Fruit fly (Drosophila melanogaster) whole organism, embryonic: ENCODE data around the gene CG43815.

Source experiments
- B-H1 ChIP-seq: fragments of 200-800 bp; sonication (Bioruptor generic); IDR thresholded peaks from 3 replicates; pipeline ENCODE4 v1.3.6; 2022; ENCODE audit warnings: missing biosample characterization, missing genetic modification characterization
- B-H2 ChIP-seq: fragments of 200-800 bp; sonication (Bioruptor generic); optimal IDR thresholded peaks from 2 replicates; lab custom pipeline; 2018; ENCODE audit warnings: missing biosample characterization, mild to moderate bottlenecking, missing genetic modification characterization
- CG10267 ChIP-seq: fragments of 200-800 bp; sonication (Bioruptor generic); optimal IDR thresholded peaks from 2 replicates; lab custom pipeline; 2018; ENCODE audit warnings: missing biosample characterization, mild to moderate bottlenecking, missing genetic modification characterization, moderate library complexity
- CG11398 ChIP-seq: fragments of 200-800 bp; sonication (Bioruptor generic); optimal IDR thresholded peaks from 2 replicates; lab custom pipeline; 2016; ENCODE audit warnings: missing biosample characterization, missing genetic modification characterization
- CG11504 ChIP-seq: fragments of 200-800 bp; sonication (Bioruptor generic); optimal IDR thresholded peaks from 3 replicates; lab custom pipeline; 2019; ENCODE audit warnings: missing biosample characterization, mild to moderate bottlenecking, missing genetic modification characterization, moderate library complexity
- CG12299 ChIP-seq: fragments of 200-800 bp; sonication (Bioruptor generic); optimal IDR thresholded peaks from 2 replicates; lab custom pipeline; 2018; ENCODE audit warnings: missing biosample characterization, mild to moderate bottlenecking, missing genetic modification characterization
- CG13287 ChIP-seq: fragments of 200-800 bp; sonication (Bioruptor generic); IDR thresholded peaks from 2 replicates; pipeline ENCODE4 v1.3.6; 2022; ENCODE audit warnings: missing biosample characterization, missing genetic modification characterization; ENCODE audit not compliant: partially characterized antibody
- CG13296 ChIP-seq: fragments of 200-800 bp; sonication (Bioruptor generic); optimal IDR thresholded peaks from 3 replicates; lab custom pipeline; 2018; ENCODE audit warnings: missing biosample characterization, mild to moderate bottlenecking, missing genetic modification characterization
- CG13775 ChIP-seq: fragments of 200-800 bp; sonication (Bioruptor generic); optimal IDR thresholded peaks from 3 replicates; lab custom pipeline; 2017; ENCODE audit warnings: missing biosample characterization, mild to moderate bottlenecking, missing genetic modification characterization
- CG14014 ChIP-seq: fragments of 200-800 bp; sonication (Bioruptor generic); IDR thresholded peaks from 2 replicates; pipeline ENCODE4 v1.3.6; 2022; ENCODE audit warnings: missing biosample characterization, missing genetic modification characterization
- CG14441 ChIP-seq: fragments of 200-800 bp; sonication (Bioruptor generic); IDR thresholded peaks from 2 replicates; pipeline ENCODE4 v1.3.6; 2022; ENCODE audit warnings: missing biosample characterization, missing genetic modification characterization
- CG15073 ChIP-seq: fragments of 200-800 bp; sonication (Bioruptor generic); optimal IDR thresholded peaks from 2 replicates; lab custom pipeline; 2016; ENCODE audit warnings: missing biosample characterization, missing genetic modification characterization
- CG1603 ChIP-seq: fragments of 200-800 bp; sonication (Bioruptor generic); optimal IDR thresholded peaks from 2 replicates; lab custom pipeline; 2019; ENCODE audit warnings: missing biosample characterization, mild to moderate bottlenecking, missing genetic modification characterization, moderate library complexity
- CG2678 ChIP-seq: fragments of 200-800 bp; sonication (Bioruptor generic); optimal IDR thresholded peaks from 3 replicates; lab custom pipeline; 2019; ENCODE audit warnings: missing biosample characterization, mild to moderate bottlenecking, missing genetic modification characterization, moderate library complexity
- CG2712 ChIP-seq: fragments of 200-800 bp; optimal IDR thresholded peaks from 3 replicates; lab custom pipeline; 2019; ENCODE audit warnings: missing biosample characterization, mild to moderate bottlenecking, missing genetic modification characterization, moderate library complexity
- CG3065 ChIP-seq: fragments of 200-800 bp; sonication (Bioruptor generic); optimal IDR thresholded peaks from 2 replicates; lab custom pipeline; 2016; ENCODE audit warnings: missing biosample characterization, missing genetic modification characterization
- CG4404 ChIP-seq: fragments of 200-800 bp; sonication (Bioruptor generic); IDR thresholded peaks from 2 replicates; pipeline ENCODE4 v1.3.6; 2022; ENCODE audit warnings: missing biosample characterization, missing genetic modification characterization
- CG7357 ChIP-seq: fragments of 200-800 bp; sonication (Bioruptor generic); IDR thresholded peaks from 3 replicates; pipeline ENCODE4 v1.3.6; 2022; ENCODE audit warnings: missing biosample characterization, missing genetic modification characterization
- CG9932 ChIP-seq: fragments of 200-800 bp; sonication (Bioruptor generic); IDR thresholded peaks from 2 replicates; pipeline ENCODE4 v1.3.6; 2022; ENCODE audit warnings: missing biosample characterization, missing genetic modification characterization
- Dad ChIP-seq: fragments of 200-800 bp; sonication (Bioruptor generic); optimal IDR thresholded peaks from 3 replicates; lab custom pipeline; 2016; ENCODE audit warnings: missing biosample characterization, missing genetic modification characterization
- E2f2 ChIP-seq: fragments of 200-800 bp; sonication (Bioruptor generic); IDR thresholded peaks from 2 replicates; pipeline ENCODE4 v1.3.6; 2022; ENCODE audit warnings: missing biosample characterization, missing genetic modification characterization
- Hmr ChIP-seq: fragments of 200-800 bp; sonication (Bioruptor generic); optimal IDR thresholded peaks from 3 replicates; lab custom pipeline; 2017; ENCODE audit warnings: mild to moderate bottlenecking, missing biosample characterization, missing genetic modification reagents, missing genetic modification characterization
- Hr51 ChIP-seq, 2 experiments: fragments of 200-800 bp; sonication (Bioruptor generic); optimal IDR thresholded peaks; 2 replicates in 1 of 2; 3 replicates in 1 of 2; lab custom pipeline; 2016 to 2018; ENCODE audit warnings: missing biosample characterization in 2 of 2, missing genetic modification characterization in 2 of 2, mild to moderate bottlenecking in 1 of 2, moderate library complexity in 1 of 2
- Max ChIP-seq: fragments of 200-800 bp; sonication (Bioruptor generic); optimal IDR thresholded peaks from 2 replicates; lab custom pipeline; 2016; ENCODE audit warnings: missing biosample characterization, mild to moderate bottlenecking, missing genetic modification characterization
- Med ChIP-seq: fragments of 200-800 bp; sonication (Bioruptor generic); peaks from one replicate; lab custom pipeline; 2016; ENCODE audit warnings: missing biosample characterization, missing genetic modification characterization, mild to moderate bottlenecking, inconsistent platforms, moderate library complexity
- Oaz ChIP-seq: fragments of 200-800 bp; sonication (Bioruptor generic); IDR thresholded peaks from 2 replicates; pipeline ENCODE4 v1.3.6; 2022; ENCODE audit warnings: missing biosample characterization, missing genetic modification characterization
- Pdp1 ChIP-seq, 2 experiments: fragments of 200-800 bp; sonication (Bioruptor generic); optimal IDR thresholded peaks; 3 replicates each; lab custom pipeline; 2016; ENCODE audit warnings: missing biosample characterization in 2 of 2, missing genetic modification characterization in 2 of 2, mild to moderate bottlenecking in 1 of 2, moderate library complexity in 1 of 2
- Poxn ChIP-seq: fragments of 200-800 bp; sonication (Bioruptor generic); IDR thresholded peaks from 2 replicates; pipeline ENCODE4 v1.3.6; 2022; ENCODE audit warnings: missing biosample characterization, missing genetic modification characterization
- Ravus ChIP-seq: fragments of 200-800 bp; sonication (Bioruptor generic); IDR thresholded peaks from 2 replicates; pipeline ENCODE4 v1.3.6; 2022; ENCODE audit warnings: missing biosample characterization, missing genetic modification characterization
- Sin3A ChIP-seq: fragments of >200 bp; optimal IDR thresholded peaks from 2 replicates; lab custom pipeline; 2018
- Sox100B ChIP-seq: fragments of 200-800 bp; sonication (Bioruptor generic); optimal IDR thresholded peaks from 3 replicates; lab custom pipeline; 2018; ENCODE audit warnings: missing biosample characterization, mild to moderate bottlenecking, missing genetic modification characterization
- bigmax ChIP-seq: fragments of 200-800 bp; sonication (Bioruptor generic); optimal IDR thresholded peaks from 2 replicates; lab custom pipeline; 2018; ENCODE audit warnings: missing biosample characterization, mild to moderate bottlenecking, missing genetic modification characterization
- br ChIP-seq: fragments of >200 bp; optimal IDR thresholded peaks from 2 replicates; lab custom pipeline; 2017
- btn ChIP-seq: fragments of 200-800 bp; sonication (Bioruptor generic); optimal IDR thresholded peaks from 2 replicates; lab custom pipeline; 2016; ENCODE audit warnings: missing biosample characterization, missing genetic modification characterization
- cwo ChIP-seq: fragments of 200-800 bp; sonication (Bioruptor generic); optimal IDR thresholded peaks from 3 replicates; lab custom pipeline; 2017; ENCODE audit warnings: missing biosample characterization, missing genetic modification characterization, mild to moderate bottlenecking, moderate library complexity, missing genetic modification reagents
- dysf ChIP-seq: fragments of 200-800 bp; sonication (Bioruptor generic); IDR thresholded peaks from 3 replicates; pipeline ENCODE4 v1.3.6; 2022; ENCODE audit warnings: missing biosample characterization, missing genetic modification characterization
- esg ChIP-seq: fragments of 200-800 bp; sonication (Bioruptor generic); conservative IDR thresholded peaks from 2 replicates; pipeline ENCODE4 v1.3.6; 2022; ENCODE audit warnings: missing biosample characterization, missing genetic modification characterization
- fd102C ChIP-seq: fragments of 200-800 bp; sonication (Bioruptor generic); optimal IDR thresholded peaks from 2 replicates; lab custom pipeline; 2018; ENCODE audit warnings: missing biosample characterization, mild to moderate bottlenecking, missing genetic modification characterization, moderate library complexity
- gfzf ChIP-seq: fragments of 200-800 bp; sonication (Bioruptor generic); optimal IDR thresholded peaks from 2 replicates; lab custom pipeline; 2016; ENCODE audit warnings: missing biosample characterization, mild to moderate bottlenecking, missing genetic modification characterization, moderate library complexity
- grau ChIP-seq: fragments of 200-800 bp; optimal IDR thresholded peaks from 3 replicates; lab custom pipeline; 2019; ENCODE audit warnings: missing biosample characterization, mild to moderate bottlenecking, missing genetic modification characterization, moderate library complexity
- hb ChIP-seq: fragments of 200-800 bp; sonication (Bioruptor generic); IDR thresholded peaks from 3 replicates; pipeline ENCODE4 v1.3.6; 2022; ENCODE audit warnings: missing biosample characterization, missing genetic modification characterization; ENCODE audit not compliant: partially characterized antibody
- hbn ChIP-seq: fragments of 200-800 bp; sonication (Bioruptor generic); IDR thresholded peaks from 2 replicates; pipeline ENCODE4 v1.3.6; 2022; ENCODE audit warnings: missing biosample characterization, missing genetic modification characterization; ENCODE audit not compliant: partially characterized antibody
- lab ChIP-seq: fragments of 200-800 bp; sonication (Bioruptor generic); optimal IDR thresholded peaks from 3 replicates; lab custom pipeline; 2017; ENCODE audit warnings: missing biosample characterization, missing genetic modification characterization, mild to moderate bottlenecking, moderate library complexity, missing genetic modification reagents
- nom ChIP-seq: fragments of 200-800 bp; sonication (Bioruptor generic); optimal IDR thresholded peaks from 2 replicates; lab custom pipeline; 2017; ENCODE audit warnings: missing biosample characterization, missing genetic modification characterization, mild to moderate bottlenecking, moderate library complexity, missing genetic modification reagents
- pita ChIP-seq: fragments of 200-800 bp; sonication (Bioruptor generic); optimal IDR thresholded peaks from 2 replicates; lab custom pipeline; 2017; ENCODE audit warnings: missing biosample characterization, mild to moderate bottlenecking, missing genetic modification characterization
- prd ChIP-seq, 3 experiments: fragments of >200 bp in 2 of 3; fragments of 200-800 bp in 1 of 3; sonication (Bioruptor generic) in 1 of 3; optimal IDR thresholded peaks in 2 of 3; IDR thresholded peaks in 1 of 3; 2 replicates in 2 of 3; 3 replicates in 1 of 3; pipeline versions ENCODE4 v1.3.6 to Lab custom; 2017 to 2022; ENCODE audit warnings: missing biosample characterization in 1 of 3, missing genetic modification characterization in 1 of 3
- schlank ChIP-seq: fragments of 200-800 bp; sonication (Bioruptor generic); optimal IDR thresholded peaks from 2 replicates; lab custom pipeline; 2018; ENCODE audit warnings: missing biosample characterization, mild to moderate bottlenecking, missing genetic modification characterization
- sd ChIP-seq: fragments of 200-800 bp; sonication (Bioruptor generic); optimal IDR thresholded peaks from 3 replicates; lab custom pipeline; 2018; ENCODE audit warnings: missing biosample characterization, mild to moderate bottlenecking, missing genetic modification characterization, moderate library complexity
- seq ChIP-seq: fragments of 200-800 bp; sonication (Bioruptor generic); IDR thresholded peaks from 2 replicates; pipeline ENCODE4 v1.3.6; 2022; ENCODE audit warnings: missing biosample characterization, missing genetic modification characterization
- sr ChIP-seq: fragments of 200-800 bp; sonication (Bioruptor generic); IDR thresholded peaks from 3 replicates; pipeline ENCODE4 v1.3.6; 2022; ENCODE audit warnings: missing biosample characterization, missing genetic modification characterization
- vfl ChIP-seq: fragments of 200-800 bp; sonication (Bioruptor generic); optimal IDR thresholded peaks from 2 replicates; lab custom pipeline; 2016; ENCODE audit warnings: missing biosample characterization, missing genetic modification characterization

CG43815 gene

DNA sequence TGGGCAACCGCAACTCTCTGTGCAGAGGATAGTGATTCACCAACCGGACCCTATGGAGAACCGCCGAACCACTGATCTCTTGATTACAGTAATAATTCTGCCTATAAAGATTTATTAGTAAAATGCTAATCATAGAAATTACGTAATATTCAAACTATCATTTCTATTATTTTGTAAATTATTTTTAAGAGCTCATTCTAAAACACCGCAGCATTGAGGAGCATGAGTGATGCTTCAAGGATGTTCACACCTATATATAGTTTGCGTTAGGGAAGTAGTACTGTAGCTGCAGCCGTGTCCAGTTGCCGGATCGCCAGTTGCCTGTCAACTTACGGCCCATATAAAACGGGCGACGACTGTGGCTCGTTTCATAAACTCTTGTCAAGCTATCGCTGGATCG lies 18.5 kb upstream of the CG43815 start:
- TF ChIP-seq cwo (GFP tag; lab: Kevin White, UChicago) (no peak), CG11504 (tag; lab: Kevin White, UChicago) (no peak), CG13296 (GFP tag; lab: Kevin White, UChicago) (no peak), hb (GFP tag; lab: Robert Waterston, UW) (no peak), Pdp1 (GFP tag; optimal IDR thresholded peaks at IDR 0.05; lab: Kevin White, UChicago) (peak in 1 of 2 experiments; percentile 47), Sin3A (lab: Kevin White, UChicago) (no peak), Oaz (GFP tag; lab: Robert Waterston, UW) (no peak), Med (GFP tag; lab: Kevin White, UChicago) (no peak), dysf (no peak), pita (no peak), CG13775 (GFP tag; lab: Kevin White, UChicago) (no peak), schlank (tag; lab: Kevin White, UChicago) (no peak), CG15073 (GFP tag; lab: Kevin White, UChicago) (no peak), sr (GFP tag; lab: Robert Waterston, UW) (no peak), seq (GFP tag; lab: Robert Waterston, UW) (no peak), Max (no peak), B-H1 (no peak), E2f2 (GFP tag; lab: Robert Waterston, UW) (no peak), Ravus (no peak), Poxn (GFP tag; lab: Robert Waterston, UW) (no peak), grau (tag; lab: Kevin White, UChicago) (peak; percentile 53), CG11398 (GFP tag; lab: Kevin White, UChicago) (no peak), br (lab: Kevin White, UChicago) (no peak), gfzf (GFP tag; lab: Kevin White, UChicago) (no peak), nom (GFP tag; lab: Kevin White, UChicago) (peak; percentile 2)
- TF ChIP-seq, all 482 proteins: peak for 3

DNA sequence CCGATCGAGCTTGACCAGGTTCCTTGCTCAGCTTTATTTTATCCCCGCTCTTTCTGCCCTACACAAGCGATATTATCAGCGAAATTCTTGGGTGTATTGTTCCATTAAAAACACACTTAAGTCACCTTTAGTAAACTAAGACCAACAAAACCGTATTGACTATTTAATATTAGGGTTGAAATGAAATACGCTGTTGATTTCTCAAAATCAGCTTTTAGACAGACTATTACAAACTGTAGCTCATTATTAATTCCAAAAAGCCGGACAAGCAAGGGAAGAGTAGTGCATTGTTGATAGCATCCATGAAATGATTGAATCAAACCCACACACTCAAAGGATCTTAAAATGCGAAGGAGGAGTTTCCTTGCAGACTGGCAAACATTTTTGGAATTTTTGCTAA lies 17.7 kb upstream of the CG43815 start:
- no peak for TF ChIP-seq prd (optimal IDR thresholded peaks at IDR 0.05; lab: Kevin White, UChicago)
- no peak for TF ChIP-seq prd (GFP tag; IDR thresholded peaks at IDR 0.05; lab: Robert Waterston, UW)
- TF ChIP-seq fd102C = no peak
- no peak for TF ChIP-seq sd
- no peak for TF ChIP-seq CG14014 (GFP tag; lab: Robert Waterston, UW)
- TF ChIP-seq B-H2 = no peak
- no peak for TF ChIP-seq CG2678 (tag; lab: Kevin White, UChicago)
- no peak for TF ChIP-seq CG13287
- TF ChIP-seq esg (GFP tag; lab: Robert Waterston, UW) = no peak
- no peak for TF ChIP-seq CG10267
- no peak for TF ChIP-seq lab (GFP tag; lab: Kevin White, UChicago)
- no peak for TF ChIP-seq CG3065 (GFP tag; lab: Kevin White, UChicago)
- no peak for TF ChIP-seq bigmax
- TF ChIP-seq btn = no peak
- TF ChIP-seq vfl (GFP tag; lab: Kevin White, UChicago) = no peak
- no peak for TF ChIP-seq Dad
- TF ChIP-seq, all 482 proteins: peak for 0

DNA sequence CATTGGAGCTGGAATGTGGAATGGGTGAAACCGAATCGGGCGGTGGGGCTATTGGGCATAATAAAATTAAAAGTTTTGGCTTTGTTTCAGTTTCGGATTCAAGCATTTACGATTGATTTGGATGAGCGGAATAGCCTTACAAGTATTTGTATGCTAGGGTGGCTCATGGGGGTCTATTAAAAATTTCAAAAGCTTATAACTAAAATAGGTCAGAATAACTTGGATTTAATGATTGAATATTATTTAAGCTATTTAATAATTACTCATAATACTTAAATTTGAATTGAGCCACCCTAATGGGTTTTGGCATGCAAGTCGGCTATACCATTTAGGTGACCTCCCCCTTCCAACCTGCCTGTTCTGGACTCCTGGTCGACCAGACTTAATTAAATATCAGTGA lies 16.4 kb upstream of the CG43815 start:
- TF ChIP-seq hbn (GFP tag; lab: Robert Waterston, UW) (no peak), Hr51 (GFP tag; optimal IDR thresholded peaks at IDR 0.05; lab: Kevin White, UChicago) (peak in 1 of 2 experiments; percentile 21), CG12299 (tag; lab: Kevin White, UChicago) (no peak), CG2712 (tag; lab: Kevin White, UChicago) (peak; percentile 27), CG7357 (GFP tag; lab: Robert Waterston, UW) (no peak), Sox100B (peak; percentile 3), Dad (no peak), CG1603 (tag; lab: Kevin White, UChicago) (peak; percentile 9), Hmr (GFP tag; lab: Kevin White, UChicago) (peak; percentile 2), CG14441 (GFP tag; lab: Robert Waterston, UW) (0 out of 2 replicates have a peak, but pooled peaks have one; percentile 25), CG4404 (GFP tag; lab: Robert Waterston, UW) (no peak), CG9932 (GFP tag; lab: Robert Waterston, UW) (0 out of 2 replicates have a peak, but pooled peaks have one; percentile 7)
